Worm (Caenorhabditis elegans) whole organism, L4/young adult: ENCODE measurements around the gene fbxb-63.

ENCODE experiments used
- dao-5 ChIP-seq: sonication (generic microtip); optimal IDR thresholded peaks from 2 replicates; lab custom pipeline; 2016; ENCODE audit warnings: missing genotype, missing genetic modification characterization, moderate library complexity, missing compliant biosample characterization
- him-1 ChIP-seq: sonication (generic microtip); optimal IDR thresholded peaks from 2 replicates; lab custom pipeline; 2016; ENCODE audit warnings: missing genotype, missing genetic modification reagents, missing genetic modification characterization, missing compliant biosample characterization

DNA sequence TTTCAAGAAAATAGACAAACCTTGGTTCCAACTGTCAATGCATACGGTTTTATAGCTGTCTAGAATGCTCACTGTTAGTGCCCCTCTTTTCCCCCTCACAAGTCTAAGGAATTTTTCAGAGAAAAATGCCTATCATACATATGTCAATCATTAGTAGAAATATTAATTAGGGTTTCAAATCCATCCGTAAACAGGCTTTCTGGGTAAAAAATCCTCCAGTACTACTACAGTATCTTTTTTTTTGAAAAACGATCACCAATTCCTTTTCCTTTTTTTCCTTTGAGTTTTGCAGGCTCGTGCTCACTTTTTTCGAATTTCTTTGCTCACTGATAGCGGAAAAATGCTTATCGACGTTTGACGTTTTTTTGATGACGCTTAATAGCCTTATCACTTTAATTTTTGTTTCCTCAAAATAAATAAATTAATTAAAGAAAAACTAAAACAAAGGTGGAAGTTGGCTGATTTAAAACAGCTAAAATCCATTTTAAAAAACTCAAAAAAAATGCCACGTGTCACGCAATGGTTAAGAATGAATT is 16.0 kb upstream of the fbxb-63 start, which contains the start of gene C43D7.7:
- TF ChIP-seq him-1 (tag; lab: Kevin White, UChicago) (no peak), dao-5 (no peak)
